Worm (Caenorhabditis elegans): Measurements from ENCODE around the gene arp-6.

arp-6 gene

ce11 chrII:8016167-8016566 lies 21.0 kb downstream of the arp-6 start (continued):
- peak; percentile 9; the same call in 1 of the 2 replicates for TF ChIP-seq egrh-3 (GFP tag; IDR thresholded peaks at IDR 0.05)
- TF ChIP-seq mxl-1 (tag; optimal IDR thresholded peaks at IDR 0.05), result no peak
- TF ChIP-seq ccch-3 (GFP tag; optimal IDR thresholded peaks at IDR 0.05), result no peak
- TF ChIP-seq attf-3 (GFP tag; conservative IDR thresholded peaks at IDR 0.05), result no peak
- TF ChIP-seq rcor-1 (GFP tag; IDR thresholded peaks at IDR 0.05), result no peak
- no peak for TF ChIP-seq ama-1 (optimal IDR thresholded peaks at IDR 0.05)
- no peak for TF ChIP-seq ama-1 (GFP tag; optimal IDR thresholded peaks at IDR 0.05)
- TF ChIP-seq hmg-20 (GFP tag; IDR thresholded peaks at IDR 0.05), result no peak
- TF ChIP-seq hlh-26 (GFP tag; conservative IDR thresholded peaks at IDR 0.05), result no peak
- no peak for TF ChIP-seq let-607 (tag; optimal IDR thresholded peaks at IDR 0.05)
- no peak for TF ChIP-seq F23B12.7 (tag; optimal IDR thresholded peaks at IDR 0.05; ENCODE audit: insufficient read depth)
- TF ChIP-seq pbrm-1 (GFP tag; IDR thresholded peaks at IDR 0.05), result peak; percentile 46; the same call in 1 of the 2 replicates
- TF ChIP-seq mes-4 (tag; optimal IDR thresholded peaks at IDR 0.05), result no peak
- TF ChIP-seq B0336.3 (GFP tag; IDR thresholded peaks at IDR 0.05), result no peak
- TF ChIP-seq xnd-1 (tag; optimal IDR thresholded peaks at IDR 0.05), result no peak
- no peak for TF ChIP-seq nfya-1 (tag; optimal IDR thresholded peaks at IDR 0.05; ENCODE audit: borderline replicate concordance, insufficient read depth)
- TF ChIP-seq ztf-28 (GFP tag; IDR thresholded peaks at IDR 0.05), result no peak
- TF ChIP-seq ceh-91 (GFP tag; IDR thresholded peaks at IDR 0.05), result no peak
- no peak for TF ChIP-seq athp-1 (tag; optimal IDR thresholded peaks at IDR 0.05)
- TF ChIP-seq lir-1 (GFP tag; conservative IDR thresholded peaks at IDR 0.05), result no peak
- TF ChIP-seq lin-40 (tag; optimal IDR thresholded peaks at IDR 0.05), result no peak
- TF ChIP-seq egl-44 (GFP tag; IDR thresholded peaks at IDR 0.05), result peak; percentile 32; the same call in 1 of the 2 replicates
- TF ChIP-seq F49E8.2 (tag; optimal IDR thresholded peaks at IDR 0.05; ENCODE audit: insufficient read depth), result no peak
- no peak for TF ChIP-seq lsl-1 (GFP tag; optimal IDR thresholded peaks at IDR 0.05)
- TF ChIP-seq efl-1 (GFP tag; optimal IDR thresholded peaks at IDR 0.05), result no peak
- TF ChIP-seq ztf-6 (GFP tag; IDR thresholded peaks at IDR 0.05), result no peak
- no peak for TF ChIP-seq F52B5.7 (tag; optimal IDR thresholded peaks at IDR 0.05)
- TF ChIP-seq mcd-1 (GFP tag; IDR thresholded peaks at IDR 0.05), result peak; percentile 49
- no peak for TF ChIP-seq C17E4.6 (GFP tag; IDR thresholded peaks at IDR 0.05)
- TF ChIP-seq ztf-26 (tag; optimal IDR thresholded peaks at IDR 0.05), result no peak
- no peak for TF ChIP-seq nhr-80 (tag; optimal IDR thresholded peaks at IDR 0.05)
- no peak for TF ChIP-seq aptf-2 (GFP tag; conservative IDR thresholded peaks at IDR 0.05)
- TF ChIP-seq lin-35 (GFP tag; optimal IDR thresholded peaks at IDR 0.05), result no peak
- no peak for TF ChIP-seq T26A5.8 (tag; optimal IDR thresholded peaks at IDR 0.05)
- TF ChIP-seq lag-1 (GFP tag; IDR thresholded peaks at IDR 0.05), result no peak
- TF ChIP-seq nfyb-1 (GFP tag; IDR thresholded peaks at IDR 0.05), result peak; percentile 28; the same call in 1 of the 2 replicates
- TF ChIP-seq him-1 (tag; optimal IDR thresholded peaks at IDR 0.05), result no peak
- 0 out of 2 replicates have a peak, but pooled peaks have one; percentile 36 for TF ChIP-seq K11D2.4 (GFP tag; IDR thresholded peaks at IDR 0.05)
- TF ChIP-seq dox-1 (GFP tag; IDR thresholded peaks at IDR 0.05), result peak; percentile 37; the same call in 1 of the 2 replicates
- TF ChIP-seq hrde-1 (tag; optimal IDR thresholded peaks at IDR 0.05; ENCODE audit: borderline replicate concordance), result no peak
- no peak for TF ChIP-seq snpc-4 (GFP tag; optimal IDR thresholded peaks at IDR 0.05)
- no peak for TF ChIP-seq snpc-4 (tag; optimal IDR thresholded peaks at IDR 0.05)
- TF ChIP-seq akir-1 (GFP tag; optimal IDR thresholded peaks at IDR 0.05), result no peak
- no peak for TF ChIP-seq T07F8.4 (tag; optimal IDR thresholded peaks at IDR 0.05)
- no peak for TF ChIP-seq Y67H2A.10 (GFP tag; conservative IDR thresholded peaks at IDR 0.05)
- TF ChIP-seq unc-62 (GFP tag; optimal IDR thresholded peaks at IDR 0.05), result peak; percentile 60
- no peak for TF ChIP-seq lin-26 (GFP tag; IDR thresholded peaks at IDR 0.05)
- no peak for TF ChIP-seq sptf-2 (GFP tag; optimal IDR thresholded peaks at IDR 0.05)
- no peak for TF ChIP-seq dpl-1 (GFP tag; optimal IDR thresholded peaks at IDR 0.05)
